Worm (Caenorhabditis elegans) whole organism, L4 larva: ENCODE data around the gene F30B5.11.

Experiments
- F26F4.8 ChIP-seq: fragments of 200-800 bp; sonication (Bioruptor generic); conservative IDR thresholded peaks from 2 replicates; pipeline ENCODE4 v1.3.6; 2022; ENCODE audit warnings: missing genetic modification characterization, missing compliant biosample characterization
- aha-1 ChIP-seq: fragments of 150-350 bp; peaks from one replicate; lab custom pipeline; 2014; ENCODE audit warnings: missing biosample characterization, missing genetic modification characterization
- jun-1 ChIP-seq: fragments of 150-350 bp; optimal IDR thresholded peaks from 2 replicates; lab custom pipeline; 2014; ENCODE audit warnings: missing biosample characterization, missing genetic modification reagents, missing genetic modification characterization
- lin-39 ChIP-seq: fragments of 150-350 bp; optimal IDR thresholded peaks from 2 replicates; lab custom pipeline; 2014; ENCODE audit warnings: missing biosample characterization, missing genetic modification reagents, missing genetic modification characterization
- nhr-11 ChIP-seq: fragments of 150-350 bp; optimal IDR thresholded peaks from 2 replicates; lab custom pipeline; 2014; ENCODE audit warnings: missing biosample characterization, missing genetic modification characterization
- nhr-237 ChIP-seq: sonication (generic microtip); optimal IDR thresholded peaks from 2 replicates; lab custom pipeline; 2017; ENCODE audit warnings: missing biosample characterization, missing genetic modification characterization
- skn-1 ChIP-seq: fragments of 150-350 bp; optimal IDR thresholded peaks from 2 replicates; lab custom pipeline; 2014; ENCODE audit warnings: missing biosample characterization, missing genetic modification characterization
- snpc-4 ChIP-seq: fragments of 150-350 bp; optimal IDR thresholded peaks from 2 replicates; lab custom pipeline; 2014; ENCODE audit warnings: missing biosample characterization, missing genetic modification characterization
- unc-62 ChIP-seq, 3 experiments: fragments of 150-350 bp in 1 of 3; sonication (generic microtip); optimal IDR thresholded peaks in 2 of 3; peaks in 1 of 3; 1 replicate in 1 of 3; 2 replicates in 2 of 3; lab custom pipeline; 2014 to 2017; ENCODE audit warnings: missing biosample characterization in 3 of 3, missing genetic modification characterization in 3 of 3, missing genetic modification reagents in 3 of 3, missing genotype in 1 of 3

ce11 chrIV:4172242-4172641 is 47.6 kb downstream of the F30B5.11 start:
- TF ChIP-seq jun-1 (tag; lab: Kevin White, UChicago) (no peak), nhr-11 (tag; lab: Kevin White, UChicago) (no peak), skn-1 (tag; lab: Kevin White, UChicago) (no peak), F26F4.8 (GFP tag; lab: Robert Waterston, UW) (no peak), nhr-237 (no peak), aha-1 (tag; lab: Kevin White, UChicago) (no peak), lin-39 (tag; lab: Kevin White, UChicago) (no peak), unc-62 (GFP tag; optimal IDR thresholded peaks at IDR 0.05 in 1 of 2; lab: Kevin White, UChicago) (no peak), unc-62 (tag; optimal IDR thresholded peaks at IDR 0.05; lab: Kevin White, UChicago) (no peak), snpc-4 (no peak)
